Worm (Caenorhabditis elegans): Measurements from ENCODE around the gene ugt-20.
A peak's percentile ranks its signal among the peaks of the same experiment; 100 is the strongest.

The ugt-20 gene

DNA sequence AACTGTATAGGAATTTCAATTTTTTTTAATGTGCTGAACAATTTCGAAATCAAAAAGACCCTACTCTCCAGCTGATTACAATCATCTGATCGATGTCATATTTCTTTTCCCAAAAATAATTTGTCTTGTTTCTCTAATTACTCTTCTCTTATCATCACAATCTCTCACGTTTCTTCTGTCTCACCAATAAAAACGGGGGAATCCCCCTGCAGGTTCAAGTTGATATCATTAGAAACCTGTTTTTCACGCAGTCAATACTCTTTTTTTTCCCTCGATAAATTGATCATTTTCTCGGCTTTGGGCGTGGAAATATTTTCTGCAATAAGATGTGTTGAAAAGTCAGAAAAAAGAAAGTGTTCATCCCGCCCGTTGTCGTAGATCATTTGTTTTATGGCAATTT, 16.4 kb upstream of the ugt-20 start:
- TF ChIP-seq ama-1 (optimal IDR thresholded peaks at IDR 0.05) (no peak), B0310.2 (tag; optimal IDR thresholded peaks at IDR 0.05) (no peak), pes-1 (GFP tag; IDR thresholded peaks at IDR 0.05) (no peak), tbx-11 (GFP tag; IDR thresholded peaks at IDR 0.05) (no peak), hmbx-1 (tag; optimal IDR thresholded peaks at IDR 0.05) (no peak), sea-1 (GFP tag; conservative IDR thresholded peaks at IDR 0.05) (no peak)

DNA sequence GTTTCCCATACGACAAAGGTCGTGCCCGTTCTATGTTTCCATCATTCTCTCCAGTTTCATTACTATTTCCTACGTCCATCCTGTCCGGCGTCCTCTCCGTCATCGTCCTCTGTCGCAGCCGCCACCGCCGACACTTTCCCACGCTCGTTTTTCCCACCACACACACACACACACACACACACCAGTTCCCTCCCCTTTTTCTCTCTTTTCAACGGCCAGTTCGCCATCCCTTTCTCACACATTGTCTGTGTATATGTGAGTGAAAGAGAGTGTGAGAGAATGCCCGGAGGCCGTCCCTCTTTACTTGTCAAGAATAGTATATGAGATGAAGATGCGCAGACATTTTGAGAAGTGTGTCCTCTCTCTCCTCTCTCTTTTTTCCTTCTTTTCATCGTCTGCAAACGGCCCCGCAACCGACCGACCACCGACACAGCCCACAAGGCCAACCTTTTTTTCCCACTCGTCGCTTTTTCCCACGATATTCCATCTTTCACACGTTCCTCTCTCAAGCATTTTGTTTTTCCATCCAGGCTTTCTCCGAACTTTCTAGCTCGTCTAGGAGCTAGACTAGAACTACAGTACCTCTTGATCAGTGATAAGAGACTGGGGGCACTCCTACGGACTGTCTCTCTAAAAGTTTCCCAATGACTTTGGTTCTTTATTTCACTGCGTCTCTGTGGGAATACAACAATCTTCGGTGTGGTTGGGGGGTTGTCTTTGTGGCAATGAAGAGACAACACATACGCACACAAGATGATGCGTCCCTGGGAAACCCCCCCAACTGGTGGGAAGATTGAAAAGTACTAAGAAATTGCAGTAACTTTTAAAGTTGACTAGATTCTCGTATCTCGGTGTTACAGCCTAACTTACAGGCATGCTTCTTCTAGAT, 13.9 kb upstream of the ugt-20 start:
- no peak for TF ChIP-seq hmbx-1 (tag; optimal IDR thresholded peaks at IDR 0.05)
- no peak for TF ChIP-seq flt-1 (GFP tag; IDR thresholded peaks at IDR 0.05)
- TF ChIP-seq scrt-1 (GFP tag; IDR thresholded peaks at IDR 0.05) = no peak
- no peak for TF ChIP-seq hnd-1 (tag; optimal IDR thresholded peaks at IDR 0.05)
- TF ChIP-seq tbx-11 (GFP tag; IDR thresholded peaks at IDR 0.05) = no peak
- TF ChIP-seq sea-1 (GFP tag; conservative IDR thresholded peaks at IDR 0.05) = no peak
- no peak for TF ChIP-seq tbx-37 (GFP tag; conservative IDR thresholded peaks at IDR 0.05)
- TF ChIP-seq ama-1 (optimal IDR thresholded peaks at IDR 0.05) = no peak
- no peak for TF ChIP-seq tra-4 (tag; optimal IDR thresholded peaks at IDR 0.05)
- TF ChIP-seq ets-7 (tag; optimal IDR thresholded peaks at IDR 0.05) = no peak
- TF ChIP-seq pes-1 (GFP tag; IDR thresholded peaks at IDR 0.05) = no peak
- peak; percentile 46 for TF ChIP-seq F13C5.2 (tag; optimal IDR thresholded peaks at IDR 0.05)
- TF ChIP-seq hmg-4 (GFP tag; optimal IDR thresholded peaks at IDR 0.05) = peak; percentile 72
- no peak for TF ChIP-seq B0310.2 (tag; optimal IDR thresholded peaks at IDR 0.05)
- TF ChIP-seq aly-1 (tag; optimal IDR thresholded peaks at IDR 0.05) = no peak
- peak; percentile 21 for TF ChIP-seq ceh-36 (tag; optimal IDR thresholded peaks at IDR 0.05)
- no peak for TF ChIP-seq ceh-13 (GFP tag; optimal IDR thresholded peaks at IDR 0.05)

DNA sequence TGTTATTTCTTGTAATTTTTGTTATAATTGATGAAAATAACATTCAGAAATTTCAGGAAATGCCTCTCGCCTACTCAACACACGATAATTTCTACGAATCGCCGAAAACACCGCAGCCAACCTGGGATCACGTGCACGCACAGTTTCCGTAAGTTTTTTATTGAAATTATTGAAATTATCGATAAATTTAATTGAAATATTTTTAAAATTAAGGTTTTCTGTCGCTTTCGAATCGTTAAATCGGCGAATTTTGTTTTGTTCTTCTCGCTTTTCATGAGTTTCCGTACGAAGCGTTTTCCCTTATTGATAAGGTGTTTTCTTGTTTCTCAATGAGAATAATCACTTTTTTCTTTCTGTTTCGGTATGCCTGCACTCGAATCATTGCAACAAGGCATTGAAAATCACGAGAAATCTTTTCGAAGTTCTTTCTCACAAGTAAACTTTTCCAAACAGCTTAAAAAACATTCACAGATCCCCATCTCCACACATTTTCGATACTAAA, 12.0 kb upstream of the ugt-20 start, which contains the start of gene lag-1:
lag-1 (plus strand) TSS at position 51 of the 502 bp plus-strand sequence.
- no peak for TF ChIP-seq pes-1 (GFP tag; IDR thresholded peaks at IDR 0.05)
- no peak for TF ChIP-seq ceh-13 (GFP tag; optimal IDR thresholded peaks at IDR 0.05)
- no peak for TF ChIP-seq ama-1 (optimal IDR thresholded peaks at IDR 0.05)
- no peak for TF ChIP-seq B0310.2 (tag; optimal IDR thresholded peaks at IDR 0.05)

ce11 chrIV:6094315-6094606, 10.9 kb upstream of the ugt-20 start:
- TF ChIP-seq ceh-13 (GFP tag; optimal IDR thresholded peaks at IDR 0.05) (no peak), hnd-1 (tag; optimal IDR thresholded peaks at IDR 0.05) (no peak)

- TF ChIP-seq tbx-11 (GFP tag; IDR thresholded peaks at IDR 0.05) (no peak), ets-7 (tag; optimal IDR thresholded peaks at IDR 0.05) (no peak), aly-1 (tag; optimal IDR thresholded peaks at IDR 0.05) (no peak), sea-1 (GFP tag; conservative IDR thresholded peaks at IDR 0.05) (no peak), B0310.2 (tag; optimal IDR thresholded peaks at IDR 0.05) (no peak), scrt-1 (GFP tag; IDR thresholded peaks at IDR 0.05) (no peak), flt-1 (GFP tag; IDR thresholded peaks at IDR 0.05) (no peak), hnd-1 (tag; optimal IDR thresholded peaks at IDR 0.05) (no peak), ceh-36 (tag; optimal IDR thresholded peaks at IDR 0.05) (no peak), hmg-4 (GFP tag; optimal IDR thresholded peaks at IDR 0.05) (no peak)
Observed at ce11 chrIV:6093477-6094314, 10.3 kb upstream of the ugt-20 start, which contains the start of gene cpi-1. cpi-1 (minus strand) TSS chrIV:6093680.

- TF ChIP-seq ets-7 (tag; optimal IDR thresholded peaks at IDR 0.05) (no peak), tbx-11 (GFP tag; IDR thresholded peaks at IDR 0.05) (no peak), B0310.2 (tag; optimal IDR thresholded peaks at IDR 0.05) (no peak), ceh-36 (tag; optimal IDR thresholded peaks at IDR 0.05) (no peak), hmg-4 (GFP tag; optimal IDR thresholded peaks at IDR 0.05) (no peak), flt-1 (GFP tag; IDR thresholded peaks at IDR 0.05) (no peak), hmbx-1 (tag; optimal IDR thresholded peaks at IDR 0.05) (no peak), F13C5.2 (tag; optimal IDR thresholded peaks at IDR 0.05) (no peak), tbx-37 (GFP tag; conservative IDR thresholded peaks at IDR 0.05) (no peak), hnd-1 (tag; optimal IDR thresholded peaks at IDR 0.05) (no peak), aly-1 (tag; optimal IDR thresholded peaks at IDR 0.05) (no peak), ceh-13 (GFP tag; optimal IDR thresholded peaks at IDR 0.05) (no peak), pes-1 (GFP tag; IDR thresholded peaks at IDR 0.05) (no peak), sea-1 (GFP tag; conservative IDR thresholded peaks at IDR 0.05) (no peak), tra-4 (tag; optimal IDR thresholded peaks at IDR 0.05) (no peak), ama-1 (optimal IDR thresholded peaks at IDR 0.05) (no peak), scrt-1 (GFP tag; IDR thresholded peaks at IDR 0.05) (no peak)
Observed at ce11 chrIV:6092313-6092712, 8.9 kb upstream of the ugt-20 start, which contains the start of gene K08B4.7. K08B4.7 (minus strand) TSS chrIV:6092413.

DNA sequence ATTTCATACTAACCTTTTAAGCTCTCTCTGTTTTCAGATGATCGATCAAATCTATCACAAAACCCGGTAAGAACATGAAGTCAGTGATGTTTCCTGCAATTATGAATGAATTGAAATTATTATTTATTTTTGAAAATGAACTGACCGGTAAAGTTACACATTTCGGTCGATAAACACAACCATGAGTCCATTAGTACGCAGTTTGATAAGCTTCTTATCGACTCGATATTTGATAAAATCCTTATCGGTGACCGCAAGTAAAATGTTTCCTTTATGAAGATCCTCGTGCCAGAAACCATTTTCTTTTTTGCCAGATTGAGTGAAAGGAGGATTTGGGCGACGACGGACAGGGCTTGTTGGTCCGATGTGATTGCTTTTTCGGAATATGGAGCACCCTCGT, 3.1 kb upstream of the ugt-20 start:
- TF ChIP-seq hmg-4 (GFP tag; optimal IDR thresholded peaks at IDR 0.05) (no peak), hmbx-1 (tag; optimal IDR thresholded peaks at IDR 0.05) (no peak), F13C5.2 (tag; optimal IDR thresholded peaks at IDR 0.05) (no peak), aly-1 (tag; optimal IDR thresholded peaks at IDR 0.05) (no peak), pes-1 (GFP tag; IDR thresholded peaks at IDR 0.05) (no peak), B0310.2 (tag; optimal IDR thresholded peaks at IDR 0.05) (no peak), sea-1 (GFP tag; conservative IDR thresholded peaks at IDR 0.05) (no peak), scrt-1 (GFP tag; IDR thresholded peaks at IDR 0.05) (no peak), ama-1 (optimal IDR thresholded peaks at IDR 0.05) (no peak), flt-1 (GFP tag; IDR thresholded peaks at IDR 0.05) (no peak), hnd-1 (tag; optimal IDR thresholded peaks at IDR 0.05) (no peak), tbx-37 (GFP tag; conservative IDR thresholded peaks at IDR 0.05) (no peak), ets-7 (tag; optimal IDR thresholded peaks at IDR 0.05) (no peak), ceh-36 (tag; optimal IDR thresholded peaks at IDR 0.05) (no peak), ceh-13 (GFP tag; optimal IDR thresholded peaks at IDR 0.05) (no peak)
